Fruit fly (Drosophila melanogaster) whole organism, pupa: Measurements from ENCODE around the gene brv2.

ENCODE experiments used
- CG10348 ChIP-seq: fragments of 200-800 bp; sonication (Bioruptor generic); IDR thresholded peaks from 2 replicates; pipeline ENCODE4 v1.3.6; 2022; ENCODE audit warnings: missing biosample characterization, missing genetic modification characterization
- CG12605 ChIP-seq: fragments of 200-800 bp; sonication (Bioruptor generic); IDR thresholded peaks from 2 replicates; pipeline ENCODE4 v1.3.6; 2022; ENCODE audit warnings: missing biosample characterization, missing genetic modification characterization
- CG13204 ChIP-seq: fragments of 200-800 bp; sonication (Bioruptor generic); optimal IDR thresholded peaks from 2 replicates; lab custom pipeline; 2018; ENCODE audit warnings: missing biosample characterization, mild to moderate bottlenecking, missing genetic modification characterization, moderate library complexity
- CG14655 ChIP-seq: fragments of 200-800 bp; sonication (Bioruptor generic); optimal IDR thresholded peaks from 3 replicates; lab custom pipeline; 2017; ENCODE audit warnings: mild to moderate bottlenecking, missing biosample characterization, missing genetic modification reagents, missing genetic modification characterization
- CG15710 ChIP-seq: fragments of 200-800 bp; sonication (Bioruptor generic); optimal IDR thresholded peaks from 2 replicates; lab custom pipeline; 2018; ENCODE audit warnings: missing biosample characterization, mild to moderate bottlenecking, missing genetic modification characterization, moderate library complexity
- CG32121 ChIP-seq: fragments of 200-800 bp; sonication (Bioruptor generic); IDR thresholded peaks from 2 replicates; pipeline ENCODE4 v1.3.6; 2022; ENCODE audit warnings: missing biosample characterization, missing genetic modification characterization
- CG34367 ChIP-seq: fragments of 200-800 bp; sonication (Bioruptor generic); optimal IDR thresholded peaks from 2 replicates; lab custom pipeline; 2018; ENCODE audit warnings: missing biosample characterization, mild to moderate bottlenecking, missing genetic modification characterization
- CG8159 ChIP-seq: fragments of 200-800 bp; sonication (Bioruptor generic); optimal IDR thresholded peaks from 3 replicates; lab custom pipeline; 2018; ENCODE audit warnings: missing biosample characterization, mild to moderate bottlenecking, missing genetic modification characterization, moderate library complexity
- CG9948 ChIP-seq: fragments of 200-800 bp; sonication (Bioruptor generic); optimal IDR thresholded peaks from 2 replicates; lab custom pipeline; 2018; ENCODE audit warnings: missing biosample characterization, mild to moderate bottlenecking, missing genetic modification characterization, moderate library complexity
- Ets98B ChIP-seq: fragments of 200-800 bp; sonication (Bioruptor generic); IDR thresholded peaks from 2 replicates; pipeline ENCODE4 v1.3.6; 2022; ENCODE audit warnings: missing biosample characterization, missing genetic modification characterization
- Pif1B ChIP-seq: fragments of 200-800 bp; sonication (Bioruptor generic); optimal IDR thresholded peaks from 3 replicates; lab custom pipeline; 2016; ENCODE audit warnings: missing biosample characterization, missing genetic modification characterization
- fd96Ca ChIP-seq: fragments of 200-800 bp; sonication (Bioruptor generic); IDR thresholded peaks from 3 replicates; pipeline ENCODE4 v1.3.6; 2022; ENCODE audit warnings: missing biosample characterization, missing genetic modification characterization
- gl ChIP-seq: fragments of 200-800 bp; sonication (Bioruptor generic); optimal IDR thresholded peaks from 2 replicates; lab custom pipeline; 2018; ENCODE audit warnings: missing biosample characterization, mild to moderate bottlenecking, missing genetic modification characterization

Gene brv2

dm6 chr3L:17316220-17316619 lies 28.3 kb downstream of the brv2 start:
- no peak for TF ChIP-seq Pif1B (GFP tag; lab: Kevin White, UChicago)
- no peak for TF ChIP-seq CG8159
- TF ChIP-seq Ets98B (GFP tag; lab: Robert Waterston, UW), result no peak
- TF ChIP-seq CG32121, result no peak
- TF ChIP-seq CG14655, result no peak
- no peak for TF ChIP-seq CG15710 (tag; lab: Kevin White, UChicago)
- TF ChIP-seq CG9948 (tag; lab: Kevin White, UChicago), result no peak
- TF ChIP-seq CG34367 (tag; lab: Kevin White, UChicago), result no peak
- no peak for TF ChIP-seq gl (tag; lab: Kevin White, UChicago)
- TF ChIP-seq CG13204 (GFP tag; lab: Kevin White, UChicago), result no peak
- TF ChIP-seq, all 21 proteins: peak for 0

dm6 chr3L:17310509-17310908 lies 34.0 kb downstream of the brv2 start:
- peak; percentile 21 for TF ChIP-seq CG14655
- TF ChIP-seq CG10348 (GFP tag; lab: Robert Waterston, UW), result no peak

dm6 chr3L:17292205-17292604 lies 52.3 kb downstream of the brv2 start:
- TF ChIP-seq CG8159 (no peak), fd96Ca (GFP tag; lab: Robert Waterston, UW) (no peak), CG12605 (no peak), CG34367 (tag; lab: Kevin White, UChicago) (no peak)
